Fruit fly (Drosophila melanogaster): ENCODE data around the gene repo.

dm6 chr3R:18227385-18227784 is 8.6 kb upstream of the repo start:
- no peak for TF ChIP-seq CG8478 (optimal IDR thresholded peaks at IDR 0.05)
- no peak for TF ChIP-seq CTCF (optimal IDR thresholded peaks at IDR 0.05)

Measured in S2 (cell line).